Fruit fly (Drosophila melanogaster): ENCODE measurements around the gene CG5397.

CG5397 gene

dm6 chr2L:1207432-1207831 lies 32.4 kb upstream of the CG5397 start (continued):
- no peak for TF ChIP-seq MTF-1 (GFP tag; optimal IDR thresholded peaks at IDR 0.05; ENCODE audit: borderline replicate concordance)
- no peak for TF ChIP-seq CG7745 (tag; optimal IDR thresholded peaks at IDR 0.05)
- no peak for TF ChIP-seq zf30C (GFP tag; optimal IDR thresholded peaks at IDR 0.05)
- no peak for TF ChIP-seq CG4617 (GFP tag; optimal IDR thresholded peaks at IDR 0.05; ENCODE audit: borderline replicate concordance)
- TF ChIP-seq Dek (tag; optimal IDR thresholded peaks at IDR 0.05): peak; percentile 42
- TF ChIP-seq BEAF-32 (GFP tag; optimal IDR thresholded peaks at IDR 0.05): no peak
- TF ChIP-seq wor (GFP tag; IDR thresholded peaks at IDR 0.05): no peak
- TF ChIP-seq Chrac-16 (GFP tag; optimal IDR thresholded peaks at IDR 0.05): no peak
- TF ChIP-seq CG1233 (GFP tag; optimal IDR thresholded peaks at IDR 0.05): no peak
- peak; percentile 63 for TF ChIP-seq Ptx1 (GFP tag; IDR thresholded peaks at IDR 0.05)
- no peak for TF ChIP-seq pita (GFP tag; optimal IDR thresholded peaks at IDR 0.05)
- TF ChIP-seq CG7556 (GFP tag; optimal IDR thresholded peaks at IDR 0.05): peak; percentile 69
- peak; percentile 18 for TF ChIP-seq CG3407 (GFP tag; optimal IDR thresholded peaks at IDR 0.05)
- no peak for TF ChIP-seq CG15011 (GFP tag; optimal IDR thresholded peaks at IDR 0.05)
- TF ChIP-seq Lim3 (GFP tag; IDR thresholded peaks at IDR 0.05): no peak
- TF ChIP-seq jing (GFP tag; optimal IDR thresholded peaks at IDR 0.05): no peak
- no peak for TF ChIP-seq CG6683 (GFP tag; optimal IDR thresholded peaks at IDR 0.05)
- TF ChIP-seq hbn (GFP tag; IDR thresholded peaks at IDR 0.05; ENCODE audit: partially characterized antibody): no peak
- TF ChIP-seq CG10462 (GFP tag; optimal IDR thresholded peaks at IDR 0.05): no peak
- TF ChIP-seq br (optimal IDR thresholded peaks at IDR 0.05): no peak
- no peak for TF ChIP-seq CG9797 (GFP tag; optimal IDR thresholded peaks at IDR 0.05)
- TF ChIP-seq bowl (GFP tag; IDR thresholded peaks at IDR 0.05): no peak
- no peak for TF ChIP-seq NC2α (GFP tag; optimal IDR thresholded peaks at IDR 0.05)
- no peak for TF ChIP-seq CG4360 (GFP tag; IDR thresholded peaks at IDR 0.05)
- no peak for TF ChIP-seq CG33557 (GFP tag; optimal IDR thresholded peaks at IDR 0.05)
- peak; percentile 34 for TF ChIP-seq Hsf (GFP tag; optimal IDR thresholded peaks at IDR 0.05)
- TF ChIP-seq repo (GFP tag; optimal IDR thresholded peaks at IDR 0.05): no peak
- no peak for TF ChIP-seq CG9727 (GFP tag; optimal IDR thresholded peaks at IDR 0.05)
- peak; percentile 55 for TF ChIP-seq sisA (GFP tag; IDR thresholded peaks at IDR 0.05)
- no peak for TF ChIP-seq Sin3A (optimal IDR thresholded peaks at IDR 0.05)
- TF ChIP-seq CG31224 (GFP tag; IDR thresholded peaks at IDR 0.05): peak; percentile 48; the same call in 1 of the 2 replicates
- peak; percentile 66 for TF ChIP-seq Sox102F (GFP tag; optimal IDR thresholded peaks at IDR 0.05)
- TF ChIP-seq CG12744 (GFP tag; optimal IDR thresholded peaks at IDR 0.05): no peak
- TF ChIP-seq dmrt99B (tag; optimal IDR thresholded peaks at IDR 0.05): peak; percentile 61
- no peak for TF ChIP-seq CTCF (GFP tag; optimal IDR thresholded peaks at IDR 0.05)
- no peak for TF ChIP-seq pros (GFP tag; optimal IDR thresholded peaks at IDR 0.05)
- TF ChIP-seq CG16815 (GFP tag; optimal IDR thresholded peaks at IDR 0.05): peak; percentile 24
- no peak for TF ChIP-seq CG7987 (GFP tag; optimal IDR thresholded peaks at IDR 0.05)
- TF ChIP-seq dan (GFP tag; IDR thresholded peaks at IDR 0.05): no peak
- peak; percentile 79 for TF ChIP-seq lab (GFP tag; optimal IDR thresholded peaks at IDR 0.05)
- TF ChIP-seq B-H2 (GFP tag; optimal IDR thresholded peaks at IDR 0.05): no peak
- 0 out of 3 replicates have a peak, but pooled peaks have one; percentile 13 for TF ChIP-seq croc (GFP tag; conservative IDR thresholded peaks at IDR 0.05)
- TF ChIP-seq CG4328 (GFP tag; optimal IDR thresholded peaks at IDR 0.05): no peak
- peak; percentile 33 for TF ChIP-seq Sox100B (GFP tag; optimal IDR thresholded peaks at IDR 0.05)
- TF ChIP-seq ewg (GFP tag; optimal IDR thresholded peaks at IDR 0.05): peak; percentile 31
- TF ChIP-seq ken (GFP tag; IDR thresholded peaks at IDR 0.05): peak; percentile 70
- peak; percentile 81 for TF ChIP-seq ci (GFP tag; IDR thresholded peaks at IDR 0.05)
- no peak for TF ChIP-seq CG17829 (tag; optimal IDR thresholded peaks at IDR 0.05)
- no peak for TF ChIP-seq gfzf (GFP tag; optimal IDR thresholded peaks at IDR 0.05)
- TF ChIP-seq CG1792 (GFP tag; optimal IDR thresholded peaks at IDR 0.05): no peak
- no peak for TF ChIP-seq CG16813 (GFP tag; IDR thresholded peaks at IDR 0.05; ENCODE audit: partially characterized antibody)
- TF ChIP-seq ash1 (GFP tag; optimal IDR thresholded peaks at IDR 0.05): no peak
